Fruit fly (Drosophila melanogaster) whole organism, embryonic: ENCODE results near the gene CG18301.
A peak's percentile ranks its signal among the peaks of the same experiment; 100 is the strongest.

Experiments
- BtbVII ChIP-seq: fragments of 200-800 bp; sonication (Bioruptor generic); optimal IDR thresholded peaks from 3 replicates; lab custom pipeline; 2017; ENCODE audit warnings: missing biosample characterization, mild to moderate bottlenecking, missing genetic modification characterization
- CG10321 ChIP-seq: fragments of 200-800 bp; sonication (Bioruptor generic); IDR thresholded peaks from 2 replicates; pipeline ENCODE4 v1.3.6; 2022; ENCODE audit warnings: missing biosample characterization, missing genetic modification characterization
- CG10959 ChIP-seq: fragments of 200-800 bp; sonication (Bioruptor generic); IDR thresholded peaks from 2 replicates; pipeline ENCODE4 v1.3.6; 2022; ENCODE audit warnings: missing biosample characterization, missing genetic modification characterization
- CG11723 ChIP-seq: fragments of 200-800 bp; sonication (Bioruptor generic); optimal IDR thresholded peaks from 2 replicates; lab custom pipeline; 2017; ENCODE audit warnings: missing biosample characterization, mild to moderate bottlenecking, missing genetic modification characterization
- CG12659 ChIP-seq: fragments of 200-800 bp; sonication (Bioruptor generic); optimal IDR thresholded peaks from 3 replicates; lab custom pipeline; 2017; ENCODE audit warnings: mild to moderate bottlenecking, missing biosample characterization, missing genetic modification reagents, missing genetic modification characterization
- CG15479 ChIP-seq: fragments of 200-800 bp; sonication (Bioruptor generic); optimal IDR thresholded peaks from 3 replicates; lab custom pipeline; 2019; ENCODE audit warnings: missing biosample characterization, mild to moderate bottlenecking, missing genetic modification characterization, moderate library complexity
- CG15601 ChIP-seq: fragments of 200-800 bp; sonication (Bioruptor generic); optimal IDR thresholded peaks from 3 replicates; lab custom pipeline; 2019; ENCODE audit warnings: missing biosample characterization, mild to moderate bottlenecking, missing genetic modification characterization, moderate library complexity
- CG1647 ChIP-seq: fragments of 200-800 bp; sonication (Bioruptor generic); optimal IDR thresholded peaks from 3 replicates; lab custom pipeline; 2016; ENCODE audit warnings: missing biosample characterization, missing genetic modification characterization
- CG17186 ChIP-seq: fragments of 200-800 bp; sonication (Bioruptor generic); optimal IDR thresholded peaks from 3 replicates; lab custom pipeline; 2017; ENCODE audit warnings: missing biosample characterization, missing genetic modification reagents, missing genetic modification characterization
- CG17612 ChIP-seq: fragments of 200-800 bp; sonication (Bioruptor generic); IDR thresholded peaks from 2 replicates; pipeline ENCODE4 v1.3.6; 2022; ENCODE audit warnings: missing biosample characterization, missing genetic modification characterization
- CG2129 ChIP-seq: fragments of 200-800 bp; sonication (Bioruptor generic); IDR thresholded peaks from 2 replicates; pipeline ENCODE4 v1.3.6; 2022; ENCODE audit warnings: missing biosample characterization, missing genetic modification characterization; ENCODE audit not compliant: partially characterized antibody
- CG31388 ChIP-seq: fragments of 200-800 bp; sonication (Bioruptor generic); optimal IDR thresholded peaks from 2 replicates; lab custom pipeline; 2016; ENCODE audit warnings: missing biosample characterization, missing genetic modification characterization
- CG4617 ChIP-seq: fragments of 200-800 bp; sonication (Bioruptor generic); optimal IDR thresholded peaks from 3 replicates; lab custom pipeline; 2016; ENCODE audit warnings: missing biosample characterization, missing genetic modification characterization, borderline replicate concordance
- CG6683 ChIP-seq: fragments of 200-800 bp; sonication (Bioruptor generic); optimal IDR thresholded peaks from 2 replicates; lab custom pipeline; 2017; ENCODE audit warnings: missing biosample characterization, mild to moderate bottlenecking, missing genetic modification characterization, missing genetic modification reagents
- CG8924 ChIP-seq: fragments of 200-800 bp; optimal IDR thresholded peaks from 3 replicates; lab custom pipeline; 2019; ENCODE audit warnings: missing biosample characterization, mild to moderate bottlenecking, missing genetic modification characterization, moderate library complexity
- Camta ChIP-seq: fragments of 200-800 bp; sonication (Bioruptor generic); optimal IDR thresholded peaks from 2 replicates; lab custom pipeline; 2016; ENCODE audit warnings: missing biosample characterization, missing genetic modification characterization
- D19A ChIP-seq: fragments of 200-800 bp; optimal IDR thresholded peaks from 3 replicates; lab custom pipeline; 2019; ENCODE audit warnings: missing biosample characterization, mild to moderate bottlenecking, missing genetic modification characterization, moderate library complexity
- Doc3 ChIP-seq: fragments of 200-800 bp; sonication (Bioruptor generic); IDR thresholded peaks from 3 replicates; pipeline ENCODE4 v1.3.6; 2022; ENCODE audit warnings: missing biosample characterization, missing genetic modification characterization; ENCODE audit not compliant: partially characterized antibody
- Dp ChIP-seq: fragments of 200-800 bp; sonication (Bioruptor generic); optimal IDR thresholded peaks from 2 replicates; lab custom pipeline; 2018; ENCODE audit warnings: missing biosample characterization, mild to moderate bottlenecking, missing genetic modification characterization, moderate library complexity
- ERR ChIP-seq: fragments of 200-800 bp; sonication (Bioruptor generic); optimal IDR thresholded peaks from 2 replicates; lab custom pipeline; 2016; ENCODE audit warnings: missing biosample characterization, missing genetic modification characterization
- Fer3 ChIP-seq: fragments of 200-800 bp; sonication (Bioruptor generic); optimal IDR thresholded peaks from 2 replicates; lab custom pipeline; 2018; ENCODE audit warnings: missing biosample characterization, mild to moderate bottlenecking, missing genetic modification characterization, moderate library complexity
- GATAe ChIP-seq: fragments of 200-800 bp; sonication (Bioruptor generic); conservative IDR thresholded peaks from 2 replicates; pipeline ENCODE4 v1.3.6; 2022; ENCODE audit warnings: missing biosample characterization, missing genetic modification characterization
- Hmr ChIP-seq: fragments of 200-800 bp; sonication (Bioruptor generic); optimal IDR thresholded peaks from 3 replicates; lab custom pipeline; 2017; ENCODE audit warnings: mild to moderate bottlenecking, missing biosample characterization, missing genetic modification reagents, missing genetic modification characterization
- Mes4 ChIP-seq: fragments of 200-800 bp; sonication (Bioruptor generic); optimal IDR thresholded peaks from 2 replicates; lab custom pipeline; 2016; ENCODE audit warnings: missing biosample characterization, missing genetic modification characterization
- Nf-YA ChIP-seq: fragments of 200-800 bp; sonication (Bioruptor generic); IDR thresholded peaks from 2 replicates; pipeline ENCODE4 v1.3.6; 2022; ENCODE audit warnings: missing biosample characterization, missing genetic modification characterization
- Taf1 ChIP-seq: fragments of 200-800 bp; sonication (Bioruptor generic); IDR thresholded peaks from 2 replicates; pipeline ENCODE4 v1.3.6; 2022; ENCODE audit warnings: missing biosample characterization, missing genetic modification characterization
- Trl ChIP-seq, 3 experiments: fragments of >200 bp in 2 of 3; fragments of 200-800 bp in 1 of 3; sonication (Bioruptor generic) in 1 of 3; optimal IDR thresholded peaks; 2 replicates in 1 of 3; 3 replicates in 2 of 3; lab custom pipeline; 2016 to 2017; ENCODE audit warnings: missing biosample characterization in 1 of 3, missing genetic modification characterization in 1 of 3
- cg ChIP-seq: fragments of 200-800 bp; sonication (Bioruptor generic); optimal IDR thresholded peaks from 3 replicates; lab custom pipeline; 2019; ENCODE audit warnings: missing biosample characterization, mild to moderate bottlenecking, missing genetic modification characterization, moderate library complexity
- dati ChIP-seq: fragments of 200-800 bp; sonication (Bioruptor generic); IDR thresholded peaks from 2 replicates; pipeline ENCODE4 v1.3.6; 2022; ENCODE audit warnings: missing biosample characterization, missing genetic modification characterization
- dimm ChIP-seq: fragments of 200-800 bp; sonication (Bioruptor generic); IDR thresholded peaks from 2 replicates; pipeline ENCODE4 v1.3.6; 2022; ENCODE audit warnings: missing biosample characterization, missing genetic modification characterization
- eve ChIP-seq, 2 experiments: fragments of >200 bp; optimal IDR thresholded peaks; 2 replicates each; lab custom pipeline; 2017; ENCODE audit warnings: missing biosample characterization in 2 of 2, missing genetic modification characterization in 2 of 2
- fd3F ChIP-seq: fragments of 200-800 bp; sonication (Bioruptor generic); optimal IDR thresholded peaks from 2 replicates; lab custom pipeline; 2018; ENCODE audit warnings: missing biosample characterization, mild to moderate bottlenecking, missing genetic modification characterization, moderate library complexity
- fd64A ChIP-seq: fragments of 200-800 bp; sonication (Bioruptor generic); optimal IDR thresholded peaks from 3 replicates; lab custom pipeline; 2018; ENCODE audit warnings: missing biosample characterization, mild to moderate bottlenecking, missing genetic modification characterization
- gfzf ChIP-seq: fragments of 200-800 bp; sonication (Bioruptor generic); optimal IDR thresholded peaks from 2 replicates; lab custom pipeline; 2016; ENCODE audit warnings: missing biosample characterization, mild to moderate bottlenecking, missing genetic modification characterization, moderate library complexity
- hbn ChIP-seq: fragments of 200-800 bp; sonication (Bioruptor generic); IDR thresholded peaks from 2 replicates; pipeline ENCODE4 v1.3.6; 2022; ENCODE audit warnings: missing biosample characterization, missing genetic modification characterization; ENCODE audit not compliant: partially characterized antibody
- hth ChIP-seq: fragments of >200 bp; optimal IDR thresholded peaks from 2 replicates; lab custom pipeline; 2017; ENCODE audit warnings: inconsistent platforms
- kah ChIP-seq: fragments of 200-800 bp; sonication (Bioruptor generic); optimal IDR thresholded peaks from 2 replicates; lab custom pipeline; 2018; ENCODE audit warnings: missing biosample characterization, mild to moderate bottlenecking, missing genetic modification characterization
- ken ChIP-seq: fragments of 200-800 bp; sonication (Bioruptor generic); IDR thresholded peaks from 3 replicates; pipeline ENCODE4 v1.3.6; 2022; ENCODE audit warnings: missing biosample characterization, missing genetic modification characterization
- knrl ChIP-seq: fragments of 200-800 bp; sonication (Bioruptor generic); IDR thresholded peaks from 3 replicates; pipeline ENCODE4 v1.3.6; 2022; ENCODE audit warnings: missing biosample characterization, missing genetic modification characterization; ENCODE audit not compliant: partially characterized antibody
- nom ChIP-seq: fragments of 200-800 bp; sonication (Bioruptor generic); optimal IDR thresholded peaks from 2 replicates; lab custom pipeline; 2017; ENCODE audit warnings: missing biosample characterization, missing genetic modification characterization, mild to moderate bottlenecking, moderate library complexity, missing genetic modification reagents
- phol ChIP-seq: fragments of 200-800 bp; sonication (Bioruptor generic); optimal IDR thresholded peaks from 3 replicates; lab custom pipeline; 2018; ENCODE audit warnings: missing biosample characterization, mild to moderate bottlenecking, missing genetic modification characterization, moderate library complexity
- prd ChIP-seq, 3 experiments: fragments of >200 bp in 2 of 3; fragments of 200-800 bp in 1 of 3; sonication (Bioruptor generic) in 1 of 3; optimal IDR thresholded peaks in 2 of 3; IDR thresholded peaks in 1 of 3; 2 replicates in 2 of 3; 3 replicates in 1 of 3; pipeline versions ENCODE4 v1.3.6 to Lab custom; 2017 to 2022; ENCODE audit warnings: missing biosample characterization in 1 of 3, missing genetic modification characterization in 1 of 3
- scrt ChIP-seq: fragments of 200-800 bp; sonication (Bioruptor generic); optimal IDR thresholded peaks from 2 replicates; lab custom pipeline; 2018; ENCODE audit warnings: missing biosample characterization, mild to moderate bottlenecking, missing genetic modification characterization, moderate library complexity
- sd ChIP-seq: fragments of 200-800 bp; sonication (Bioruptor generic); optimal IDR thresholded peaks from 3 replicates; lab custom pipeline; 2018; ENCODE audit warnings: missing biosample characterization, mild to moderate bottlenecking, missing genetic modification characterization, moderate library complexity
- sens ChIP-seq: fragments of 200-800 bp; sonication (Bioruptor generic); peaks from one replicate; lab custom pipeline; 2016; ENCODE audit warnings: missing biosample characterization, missing genetic modification characterization
- tll ChIP-seq, 2 experiments: fragments of 200-800 bp in 1 of 2; fragments of >200 bp in 1 of 2; sonication (Bioruptor generic) in 1 of 2; optimal IDR thresholded peaks; 2 replicates each; lab custom pipeline; 2017 to 2019; ENCODE audit warnings: missing biosample characterization in 2 of 2, missing genetic modification characterization in 2 of 2, mild to moderate bottlenecking in 1 of 2, moderate library complexity in 1 of 2
- tup ChIP-seq: fragments of 200-800 bp; sonication (Bioruptor generic); optimal IDR thresholded peaks from 2 replicates; lab custom pipeline; 2016; ENCODE audit warnings: missing biosample characterization, mild to moderate bottlenecking, missing genetic modification characterization, moderate library complexity
- zen2 ChIP-seq: fragments of 200-800 bp; sonication (Bioruptor generic); IDR thresholded peaks from 3 replicates; pipeline ENCODE4 v1.3.6; 2022; ENCODE audit warnings: missing biosample characterization, missing genetic modification characterization; ENCODE audit not compliant: partially characterized antibody

The CG18301 gene

DNA sequence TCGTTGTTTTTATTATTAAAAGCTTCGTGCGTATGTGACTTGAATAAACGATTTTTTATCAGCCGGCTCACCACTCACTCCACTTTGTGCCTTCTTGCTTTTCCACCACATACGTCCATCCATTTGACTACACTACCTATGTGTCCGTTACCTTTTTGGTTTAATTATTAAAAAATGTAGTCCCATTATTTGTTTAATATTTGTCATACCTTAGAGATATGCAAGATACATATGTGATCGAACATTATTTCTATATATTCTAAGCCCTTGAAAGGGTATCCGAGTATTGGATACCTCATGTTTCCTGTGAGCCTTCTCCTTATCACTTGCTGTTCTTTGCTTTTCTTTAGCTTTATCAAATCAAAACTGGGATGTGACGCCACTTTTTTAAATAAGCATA, 12.4 kb upstream of the CG18301 start (continued):
- TF ChIP-seq CG17186 (GFP tag; lab: Kevin White, UChicago) (no peak), nom (GFP tag; lab: Kevin White, UChicago) (peak; percentile 49), CG12659 (peak; percentile 50), Mes4 (GFP tag; lab: Kevin White, UChicago) (no peak), eve (GFP tag; optimal IDR thresholded peaks at IDR 0.05; lab: Kevin White, UChicago) (peak in 1 of 2 experiments; percentile 66), CG31388 (no peak), dimm (GFP tag; lab: Robert Waterston, UW) (no peak), CG17612 (GFP tag; lab: Robert Waterston, UW) (0 out of 2 replicates have a peak, but pooled peaks have one; percentile 18), BtbVII (GFP tag; lab: Kevin White, UChicago) (peak; percentile 55), D19A (peak; percentile 95), hbn (GFP tag; lab: Robert Waterston, UW) (no peak), gfzf (GFP tag; lab: Kevin White, UChicago) (no peak), prd (optimal IDR thresholded peaks at IDR 0.05; lab: Kevin White, UChicago) (no peak), prd (GFP tag; IDR thresholded peaks at IDR 0.05; lab: Robert Waterston, UW) (peak; percentile 64), CG8924 (tag; lab: Kevin White, UChicago) (peak; percentile 64), Doc3 (GFP tag; lab: Robert Waterston, UW) (no peak), scrt (GFP tag; lab: Kevin White, UChicago) (peak; percentile 56), CG1647 (GFP tag; lab: Kevin White, UChicago) (peak; percentile 6), dati (GFP tag; lab: Robert Waterston, UW) (0 out of 2 replicates have a peak, but pooled peaks have one; percentile 34), Hmr (peak; percentile 79), fd3F (GFP tag; lab: Kevin White, UChicago) (peak; percentile 26), Nf-YA (GFP tag; lab: Robert Waterston, UW) (0 out of 2 replicates have a peak, but pooled peaks have one; percentile 15), CG6683 (GFP tag; lab: Kevin White, UChicago) (peak; percentile 34), tup (no peak), CG15479 (GFP tag; lab: Kevin White, UChicago) (no peak), ken (GFP tag; lab: Robert Waterston, UW) (peak; percentile 65; the same call in 2 of the 3 replicates), GATAe (GFP tag; lab: Robert Waterston, UW) (0 out of 2 replicates have a peak, but pooled peaks have one; percentile 20), sd (peak; percentile 3), Trl (optimal IDR thresholded peaks at IDR 0.05; lab: Kevin White, UChicago) (no peak), Trl (GFP tag; optimal IDR thresholded peaks at IDR 0.05; lab: Kevin White, UChicago) (peak; percentile 54), phol (tag; lab: Kevin White, UChicago) (peak; percentile 47), cg (GFP tag; lab: Kevin White, UChicago) (no peak), sens (peak; percentile 80), ERR (GFP tag; lab: Kevin White, UChicago) (no peak), CG4617 (GFP tag; lab: Kevin White, UChicago) (no peak), zen2 (no peak), Taf1 (GFP tag; lab: Robert Waterston, UW) (peak; percentile 26; the same call in 1 of the 2 replicates), kah (GFP tag; lab: Kevin White, UChicago) (peak; percentile 14), CG10959 (GFP tag; lab: Robert Waterston, UW) (no peak), Camta (GFP tag; lab: Kevin White, UChicago) (peak; percentile 10), Fer3 (peak; percentile 76), CG15601 (tag; lab: Kevin White, UChicago) (no peak), hth (lab: Kevin White, UChicago) (no peak), Dp (GFP tag; lab: Kevin White, UChicago) (no peak), knrl (no peak), tll (GFP tag; optimal IDR thresholded peaks at IDR 0.05; lab: Kevin White, UChicago) (no peak), CG11723 (GFP tag; lab: Kevin White, UChicago) (no peak), CG10321 (GFP tag; lab: Robert Waterston, UW) (no peak), CG2129 (GFP tag; lab: Robert Waterston, UW) (no peak), fd64A (no peak)
